Fruit fly (Drosophila melanogaster): ENCODE measurements around the gene SNCF.

Gene SNCF

DNA sequence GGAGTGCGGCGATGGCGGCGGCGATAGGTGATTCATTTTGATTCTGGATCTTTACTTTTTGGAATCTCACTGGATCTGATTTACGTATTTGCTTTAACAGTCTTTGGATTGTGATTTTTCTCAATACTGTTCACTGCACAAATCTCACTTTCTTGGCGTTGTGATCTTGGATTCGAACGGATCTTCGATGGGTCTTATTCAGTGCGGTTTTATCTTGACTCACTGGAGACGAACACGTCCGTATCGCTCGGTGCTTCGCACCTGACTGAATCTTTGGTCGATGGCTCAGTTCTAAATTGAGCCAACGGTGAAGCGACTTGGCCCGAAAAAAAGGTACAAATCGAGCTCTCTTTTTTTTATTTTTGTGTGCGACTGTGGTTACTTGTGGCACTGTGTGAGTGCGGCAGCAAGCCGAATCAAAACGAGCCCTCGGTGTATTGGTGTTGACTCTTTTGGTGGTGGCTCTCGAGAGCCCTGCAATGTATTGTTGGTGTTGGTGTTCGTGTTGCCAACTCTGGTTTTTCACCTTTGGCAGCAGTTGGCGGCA lies 22.6 kb downstream of the SNCF start, which contains the start of gene sens:
sens (minus strand) TSS at position 254 of the 547 bp plus-strand sequence.
- no peak for TF ChIP-seq h (optimal IDR thresholded peaks at IDR 0.05)
- no peak for TF ChIP-seq psq (optimal IDR thresholded peaks at IDR 0.05)
- TF ChIP-seq insv (optimal IDR thresholded peaks at IDR 0.05): no peak
- TF ChIP-seq Sin3A (optimal IDR thresholded peaks at IDR 0.05): no peak
- no peak for TF ChIP-seq ttk (optimal IDR thresholded peaks at IDR 0.05)
- TF ChIP-seq Myc (optimal IDR thresholded peaks at IDR 0.05): no peak

dm6 chr3L:13403141-13403867 lies 24.9 kb downstream of the SNCF start:
- no peak for TF ChIP-seq psq (optimal IDR thresholded peaks at IDR 0.05)
- no peak for TF ChIP-seq Myc (optimal IDR thresholded peaks at IDR 0.05)
- no peak for TF ChIP-seq insv (optimal IDR thresholded peaks at IDR 0.05)
- TF ChIP-seq ttk (optimal IDR thresholded peaks at IDR 0.05): no peak
- no peak for TF ChIP-seq Sin3A (optimal IDR thresholded peaks at IDR 0.05)
- no peak for TF ChIP-seq h (optimal IDR thresholded peaks at IDR 0.05)

dm6 chr3L:13406873-13407272 lies 28.5 kb downstream of the SNCF start:
- TF ChIP-seq Sin3A (optimal IDR thresholded peaks at IDR 0.05) (no peak), ttk (optimal IDR thresholded peaks at IDR 0.05) (no peak), psq (optimal IDR thresholded peaks at IDR 0.05) (no peak)

DNA sequence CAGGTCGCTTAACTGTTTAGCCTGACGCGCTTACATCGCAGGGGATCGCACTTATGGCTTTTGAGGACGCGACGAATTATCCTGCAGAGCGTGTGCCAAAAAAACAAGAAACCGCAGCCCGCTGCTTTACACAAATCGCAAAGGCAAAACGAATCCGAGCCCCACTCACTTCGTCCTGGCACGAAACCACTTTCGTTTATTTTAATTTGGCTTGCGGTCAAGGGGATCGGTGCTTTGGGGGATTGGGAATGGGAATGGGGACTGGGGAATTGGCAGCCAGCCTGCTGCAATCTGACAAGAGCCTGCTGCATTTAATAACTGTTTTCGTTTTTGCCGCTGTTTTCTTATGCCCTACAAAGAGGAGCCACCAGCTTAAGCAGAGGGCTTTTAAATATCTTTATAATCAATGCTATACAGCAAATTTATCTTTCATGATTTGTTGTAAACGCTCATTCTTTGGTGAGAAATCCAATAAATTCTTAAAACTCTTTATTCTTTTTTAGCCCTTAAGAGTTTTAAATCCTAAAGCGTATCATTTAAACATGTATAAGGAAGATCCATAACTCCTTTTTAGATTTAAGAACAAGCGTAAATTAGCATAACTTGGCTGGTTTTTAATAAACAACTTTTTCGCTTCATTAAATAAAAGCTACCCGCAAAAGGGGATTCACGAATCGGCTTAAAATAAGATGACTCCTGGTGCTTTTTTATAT lies 31.6 kb downstream of the SNCF start:
- TF ChIP-seq h (optimal IDR thresholded peaks at IDR 0.05) (no peak), ttk (optimal IDR thresholded peaks at IDR 0.05) (no peak), Myc (optimal IDR thresholded peaks at IDR 0.05) (no peak), insv (optimal IDR thresholded peaks at IDR 0.05) (no peak), psq (optimal IDR thresholded peaks at IDR 0.05) (no peak), Sin3A (optimal IDR thresholded peaks at IDR 0.05) (no peak)

DNA sequence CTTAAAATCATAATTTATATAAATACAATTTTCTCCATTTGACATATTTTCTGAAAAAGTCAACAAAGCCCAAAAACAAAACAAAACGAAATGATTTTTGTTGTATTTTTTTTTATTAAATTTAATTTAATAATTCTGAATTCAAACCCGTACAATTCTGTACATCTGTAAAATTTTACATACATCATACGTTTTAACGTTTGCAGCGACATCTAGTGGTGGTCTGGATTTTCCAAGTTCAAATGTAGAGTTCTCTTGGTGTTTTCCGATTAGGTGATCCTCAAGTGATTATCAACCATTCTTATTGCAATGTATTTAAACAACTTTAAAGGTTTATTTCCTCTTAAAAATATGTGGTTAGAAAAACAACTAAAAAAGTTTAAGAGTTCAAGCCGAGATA lies 32.6 kb downstream of the SNCF start:
- TF ChIP-seq Myc (optimal IDR thresholded peaks at IDR 0.05) (no peak), ttk (optimal IDR thresholded peaks at IDR 0.05) (no peak), Sin3A (optimal IDR thresholded peaks at IDR 0.05) (no peak), h (optimal IDR thresholded peaks at IDR 0.05) (no peak), psq (optimal IDR thresholded peaks at IDR 0.05) (no peak), insv (optimal IDR thresholded peaks at IDR 0.05) (no peak)

dm6 chr3L:13412200-13412885 lies 34.0 kb downstream of the SNCF start, which contains the start of the genes CG10222 and flr:
Gene CG10222, minus strand, starts transcription at chr3L:13412453.
Gene flr, plus strand, starts transcription at chr3L:13412843.
- TF ChIP-seq psq (optimal IDR thresholded peaks at IDR 0.05) (no peak), ttk (optimal IDR thresholded peaks at IDR 0.05) (no peak), Sin3A (optimal IDR thresholded peaks at IDR 0.05) (no peak), h (optimal IDR thresholded peaks at IDR 0.05) (no peak), insv (optimal IDR thresholded peaks at IDR 0.05) (no peak), Myc (optimal IDR thresholded peaks at IDR 0.05) (no peak)

DNA sequence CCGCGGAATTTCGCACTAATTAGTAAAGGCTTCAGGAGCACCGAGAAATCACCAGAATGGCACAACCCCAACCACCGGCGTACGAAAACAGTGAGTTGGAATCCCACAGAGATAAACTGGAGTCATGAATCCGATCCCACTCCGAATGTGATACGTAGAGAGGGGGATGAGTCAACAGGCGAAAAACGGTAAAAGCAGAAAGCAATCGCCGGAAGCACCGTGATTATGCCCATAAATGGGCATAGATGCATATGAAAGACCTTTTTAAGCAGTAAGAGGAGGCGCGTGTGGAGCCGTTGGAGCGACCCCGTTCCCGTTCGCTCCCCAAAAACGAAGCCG lies 34.5 kb downstream of the SNCF start:
- no peak for TF ChIP-seq ttk (optimal IDR thresholded peaks at IDR 0.05)
- TF ChIP-seq psq (optimal IDR thresholded peaks at IDR 0.05): no peak
- TF ChIP-seq h (optimal IDR thresholded peaks at IDR 0.05): no peak
- TF ChIP-seq insv (optimal IDR thresholded peaks at IDR 0.05): no peak
- TF ChIP-seq Myc (optimal IDR thresholded peaks at IDR 0.05): no peak
- no peak for TF ChIP-seq Sin3A (optimal IDR thresholded peaks at IDR 0.05)

- TF ChIP-seq h (optimal IDR thresholded peaks at IDR 0.05) (no peak), psq (optimal IDR thresholded peaks at IDR 0.05) (no peak), Sin3A (optimal IDR thresholded peaks at IDR 0.05) (no peak)
Measured at dm6 chr3L:13420212-13420611, 41.8 kb downstream of the SNCF start.

dm6 chr3L:13422286-13422787 lies 44.0 kb downstream of the SNCF start, which contains the start of gene CG32121:
Gene CG32121, minus strand, starts transcription at chr3L:13422336.
- no peak for TF ChIP-seq ttk (optimal IDR thresholded peaks at IDR 0.05)
- TF ChIP-seq psq (optimal IDR thresholded peaks at IDR 0.05): no peak
- TF ChIP-seq Sin3A (optimal IDR thresholded peaks at IDR 0.05): no peak
- TF ChIP-seq Myc (optimal IDR thresholded peaks at IDR 0.05): no peak
- no peak for TF ChIP-seq h (optimal IDR thresholded peaks at IDR 0.05)
- TF ChIP-seq insv (optimal IDR thresholded peaks at IDR 0.05): no peak

DNA sequence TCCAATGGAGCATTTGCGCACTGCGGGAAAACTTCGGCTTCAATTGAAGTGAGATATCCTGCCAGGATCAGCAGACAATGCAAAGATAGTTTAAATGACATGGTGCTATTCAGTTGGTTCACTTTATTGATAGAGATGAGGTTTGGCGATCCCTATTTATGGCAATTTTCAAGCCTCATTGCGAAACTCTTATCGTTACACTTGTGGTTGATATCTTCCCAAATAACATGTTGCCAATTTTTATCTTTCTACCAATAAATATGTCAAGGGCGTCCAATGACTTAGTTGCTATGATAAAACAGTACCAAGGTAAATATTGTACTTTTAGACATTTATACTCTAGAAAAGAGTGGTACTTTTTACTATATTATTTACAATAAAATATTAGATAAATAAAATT lies 45.7 kb downstream of the SNCF start, which contains the start of gene CG33263:
CG33263 (minus strand) TSS at position 101 of the 400 bp plus-strand sequence.
- no peak for TF ChIP-seq psq (optimal IDR thresholded peaks at IDR 0.05)
- TF ChIP-seq insv (optimal IDR thresholded peaks at IDR 0.05): no peak

DNA sequence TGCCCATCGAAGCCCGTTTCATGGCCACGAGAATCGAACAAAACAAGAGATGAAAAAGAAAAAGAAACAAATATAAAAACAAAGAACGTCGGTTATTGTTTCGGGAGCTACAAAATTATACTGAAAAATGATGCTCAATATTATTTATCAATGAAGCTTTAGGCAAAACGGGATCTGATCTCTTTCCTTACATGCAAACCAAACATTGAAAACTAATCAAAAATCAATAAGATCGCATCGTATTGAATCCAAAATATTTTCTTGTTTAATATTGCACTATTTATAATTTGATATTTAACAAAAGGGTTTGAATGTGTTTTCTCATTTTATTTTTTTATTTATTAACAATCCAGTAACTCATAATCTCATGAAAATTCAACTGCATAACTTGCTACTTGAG lies 47.2 kb downstream of the SNCF start, which contains the start of gene CG14106:
CG14106 (minus strand) TSS at position 101 of the 400 bp plus-strand sequence.
- TF ChIP-seq ttk (optimal IDR thresholded peaks at IDR 0.05): no peak
- no peak for TF ChIP-seq Sin3A (optimal IDR thresholded peaks at IDR 0.05)
- no peak for TF ChIP-seq Myc (optimal IDR thresholded peaks at IDR 0.05)
- TF ChIP-seq psq (optimal IDR thresholded peaks at IDR 0.05): no peak
- TF ChIP-seq h (optimal IDR thresholded peaks at IDR 0.05): no peak
- no peak for TF ChIP-seq insv (optimal IDR thresholded peaks at IDR 0.05)

dm6 chr3L:13426573-13426972 lies 48.2 kb downstream of the SNCF start, which contains the start of gene CG14105:
Gene CG14105, minus strand, starts transcription at chr3L:13426673.
- TF ChIP-seq ttk (optimal IDR thresholded peaks at IDR 0.05): no peak
- no peak for TF ChIP-seq psq (optimal IDR thresholded peaks at IDR 0.05)
- no peak for TF ChIP-seq h (optimal IDR thresholded peaks at IDR 0.05)
- TF ChIP-seq Sin3A (optimal IDR thresholded peaks at IDR 0.05): no peak
- no peak for TF ChIP-seq insv (optimal IDR thresholded peaks at IDR 0.05)
- TF ChIP-seq Myc (optimal IDR thresholded peaks at IDR 0.05): no peak
